Fruit fly (Drosophila melanogaster): Measurements from ENCODE around the gene MED30.

The MED30 gene

DNA sequence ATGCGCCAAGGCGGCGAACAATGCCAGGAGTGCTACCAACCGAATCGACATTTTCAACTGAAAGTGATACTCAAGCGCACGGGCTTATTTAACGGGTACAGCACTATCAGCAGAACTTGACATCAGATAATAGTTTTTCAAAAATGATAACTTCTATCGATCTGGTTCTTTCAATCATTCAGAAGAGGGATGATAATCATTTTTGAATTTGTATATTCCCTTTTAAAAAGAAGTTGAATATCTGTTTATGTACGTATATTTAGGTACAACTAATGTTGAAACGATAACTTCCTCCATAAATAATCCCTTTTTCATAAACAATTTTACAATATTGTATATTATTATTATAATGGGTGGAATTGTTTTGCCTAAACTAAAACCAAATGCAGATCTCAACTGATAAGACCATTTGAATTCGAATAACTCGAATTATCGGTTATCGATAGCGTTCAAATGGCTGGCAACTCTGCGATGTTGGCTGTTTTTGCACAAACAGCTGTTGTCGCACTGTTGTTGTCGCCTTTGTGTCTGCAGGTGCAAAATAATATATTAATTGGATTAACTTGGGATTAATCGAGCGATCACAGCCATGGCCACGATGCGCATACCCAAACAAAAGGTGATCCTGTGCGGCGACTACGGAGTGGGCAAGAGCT, 36.3 kb upstream of the MED30 start, which contains the start of the genes CG32483 and RabX6:
Gene CG32483, minus strand, starts transcription at position 51 of the 656 bp plus-strand sequence.
Gene RabX6, plus strand, starts transcription at position 487 of the 656 bp plus-strand sequence.
- TF ChIP-seq Myc (optimal IDR thresholded peaks at IDR 0.05) (no peak), Sin3A (optimal IDR thresholded peaks at IDR 0.05) (no peak), psq (optimal IDR thresholded peaks at IDR 0.05) (no peak), ttk (optimal IDR thresholded peaks at IDR 0.05) (no peak), insv (optimal IDR thresholded peaks at IDR 0.05) (no peak), h (optimal IDR thresholded peaks at IDR 0.05) (no peak)

DNA sequence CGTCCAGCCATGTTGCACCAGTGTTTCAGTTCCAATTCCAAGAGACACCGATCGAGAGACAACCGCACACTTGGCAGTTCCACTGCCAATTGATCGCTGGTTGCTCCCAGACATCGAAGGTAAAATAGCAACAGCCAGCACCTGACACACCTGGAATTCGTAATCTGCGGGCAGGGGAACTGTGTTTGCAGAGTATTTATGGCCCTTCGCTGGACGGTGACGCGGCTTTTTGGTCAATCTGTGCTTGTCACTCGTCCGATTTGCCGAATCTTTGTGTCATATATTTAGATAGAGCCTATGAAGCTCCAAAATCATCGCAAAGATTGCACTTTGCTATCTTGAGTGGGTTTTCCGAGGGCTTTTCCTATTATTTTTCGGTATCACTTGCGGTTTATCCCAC, 34.0 kb upstream of the MED30 start, which contains the start of gene hiro:
Gene hiro, minus strand, starts transcription at position 101 of the 400 bp plus-strand sequence.
- TF ChIP-seq Myc (optimal IDR thresholded peaks at IDR 0.05) = no peak
- no peak for TF ChIP-seq ttk (optimal IDR thresholded peaks at IDR 0.05)
- TF ChIP-seq psq (optimal IDR thresholded peaks at IDR 0.05) = no peak
- no peak for TF ChIP-seq Sin3A (optimal IDR thresholded peaks at IDR 0.05)

DNA sequence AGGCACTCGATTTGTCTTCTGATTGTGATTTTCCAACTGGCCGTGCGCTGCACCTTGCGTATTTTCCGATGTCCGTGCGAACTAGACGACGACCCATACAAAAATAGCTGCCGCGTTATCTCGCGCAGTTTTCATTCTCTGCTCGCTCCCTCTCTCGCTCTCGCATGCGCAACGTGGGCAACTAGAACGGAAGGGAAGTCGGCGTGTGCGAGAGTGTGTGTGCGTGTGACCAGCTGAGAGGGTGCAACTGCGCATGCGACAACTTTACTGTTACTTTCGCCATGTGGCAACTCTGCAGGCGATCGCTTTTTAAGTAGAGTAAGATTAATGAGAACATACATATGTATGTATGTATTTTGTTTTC, 31.5 kb upstream of the MED30 start, which contains the start of gene ebd1:
Gene ebd1, minus strand, starts transcription at position 109 of the 364 bp plus-strand sequence.
- TF ChIP-seq Myc (optimal IDR thresholded peaks at IDR 0.05) (no peak), ttk (optimal IDR thresholded peaks at IDR 0.05) (no peak), insv (optimal IDR thresholded peaks at IDR 0.05) (no peak), Sin3A (optimal IDR thresholded peaks at IDR 0.05) (no peak)

DNA sequence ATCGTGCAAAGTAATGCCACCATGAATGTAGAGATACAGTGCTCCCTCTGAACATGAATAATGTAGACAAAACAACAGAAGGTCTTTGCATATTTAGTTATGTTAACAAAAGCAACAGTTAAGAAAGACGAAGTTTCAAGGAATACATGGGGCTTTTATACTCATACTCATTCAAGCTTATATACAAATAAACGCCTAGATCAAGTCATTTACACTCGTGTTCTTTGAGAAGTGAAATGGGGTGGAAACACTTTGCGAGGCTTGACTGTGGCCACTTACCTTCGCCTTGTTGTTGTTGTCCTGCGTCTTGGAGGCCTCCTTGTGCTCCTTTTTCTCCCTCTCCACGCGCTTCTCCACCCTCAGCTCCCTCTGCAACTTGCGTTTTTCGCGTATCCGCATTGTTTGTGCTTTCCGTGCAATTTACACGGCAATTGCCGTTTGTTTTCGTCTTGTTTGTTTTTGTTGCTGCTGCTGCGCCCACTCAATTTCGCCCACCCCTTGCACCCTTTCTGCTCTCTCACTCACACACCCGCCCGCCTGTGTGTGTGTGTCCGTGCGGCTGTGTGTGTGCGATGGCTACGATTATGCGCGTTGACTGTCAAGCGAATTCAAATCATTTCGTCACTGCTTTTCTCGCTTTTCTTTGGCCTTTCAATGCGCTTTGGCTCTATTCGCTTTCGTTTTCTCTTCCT, 31.0 kb upstream of the MED30 start:
- no peak for TF ChIP-seq Myc (optimal IDR thresholded peaks at IDR 0.05)
- TF ChIP-seq ttk (optimal IDR thresholded peaks at IDR 0.05) = no peak
- no peak for TF ChIP-seq h (optimal IDR thresholded peaks at IDR 0.05)
- TF ChIP-seq psq (optimal IDR thresholded peaks at IDR 0.05) = no peak
- TF ChIP-seq insv (optimal IDR thresholded peaks at IDR 0.05) = no peak
- TF ChIP-seq Sin3A (optimal IDR thresholded peaks at IDR 0.05) = no peak

DNA sequence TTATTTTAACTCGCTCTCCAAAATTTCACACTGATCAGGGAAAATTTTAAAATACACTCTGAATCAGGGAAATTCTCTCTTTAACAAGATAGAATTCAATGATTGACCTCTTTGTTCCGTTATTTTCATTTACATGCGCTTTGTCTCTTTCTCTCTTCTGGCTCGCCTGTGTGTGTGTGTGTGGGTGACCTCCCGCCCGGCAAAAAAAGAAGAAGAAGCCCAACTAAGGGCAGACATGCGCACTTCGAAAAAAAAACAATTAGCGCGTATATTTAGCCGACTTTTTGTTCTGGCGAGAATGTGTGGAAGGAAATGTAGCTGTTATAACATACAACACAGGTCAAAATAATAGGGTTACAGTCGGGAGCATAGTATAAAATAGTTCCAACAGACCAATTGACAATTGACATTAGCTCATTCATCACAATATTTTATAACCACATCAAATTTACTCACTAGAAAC, 28.6 kb upstream of the MED30 start, which contains the start of gene CG3386:
Gene CG3386, minus strand, starts transcription at position 51 of the 463 bp plus-strand sequence.
- TF ChIP-seq ttk (optimal IDR thresholded peaks at IDR 0.05) (no peak), h (optimal IDR thresholded peaks at IDR 0.05) (no peak), psq (optimal IDR thresholded peaks at IDR 0.05) (no peak), Sin3A (optimal IDR thresholded peaks at IDR 0.05) (no peak), Myc (optimal IDR thresholded peaks at IDR 0.05) (no peak), insv (optimal IDR thresholded peaks at IDR 0.05) (no peak)

DNA sequence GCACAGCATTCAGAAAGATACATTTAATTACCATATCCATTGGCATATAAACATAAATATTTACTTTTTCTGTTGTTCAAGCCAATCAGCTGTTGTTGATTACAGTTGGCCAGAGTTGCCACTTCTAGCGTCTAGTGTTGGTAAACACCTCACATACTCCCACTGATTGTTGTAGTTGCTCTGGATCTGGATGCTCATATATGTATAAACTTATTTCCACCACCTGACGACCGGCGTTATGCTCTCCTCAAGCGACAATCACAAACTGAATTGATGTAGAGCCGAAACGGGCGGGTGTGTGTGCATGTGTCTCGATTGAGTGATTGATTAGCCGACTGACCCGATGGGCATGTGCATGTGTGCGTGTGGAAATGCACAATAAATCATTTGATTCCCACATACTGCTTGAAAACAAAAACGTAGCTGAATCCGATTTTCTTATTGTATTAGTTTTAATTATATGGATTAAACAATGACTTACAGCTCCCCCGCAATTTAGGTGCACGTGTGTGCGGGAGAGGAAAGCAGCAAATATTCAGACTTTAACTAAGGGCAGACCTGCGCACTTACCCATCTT, 28.0 kb upstream of the MED30 start:
- TF ChIP-seq insv (optimal IDR thresholded peaks at IDR 0.05) = no peak
- TF ChIP-seq psq (optimal IDR thresholded peaks at IDR 0.05) = no peak
- no peak for TF ChIP-seq Sin3A (optimal IDR thresholded peaks at IDR 0.05)
- TF ChIP-seq h (optimal IDR thresholded peaks at IDR 0.05) = no peak
- TF ChIP-seq Myc (optimal IDR thresholded peaks at IDR 0.05) = no peak
- no peak for TF ChIP-seq ttk (optimal IDR thresholded peaks at IDR 0.05)

DNA sequence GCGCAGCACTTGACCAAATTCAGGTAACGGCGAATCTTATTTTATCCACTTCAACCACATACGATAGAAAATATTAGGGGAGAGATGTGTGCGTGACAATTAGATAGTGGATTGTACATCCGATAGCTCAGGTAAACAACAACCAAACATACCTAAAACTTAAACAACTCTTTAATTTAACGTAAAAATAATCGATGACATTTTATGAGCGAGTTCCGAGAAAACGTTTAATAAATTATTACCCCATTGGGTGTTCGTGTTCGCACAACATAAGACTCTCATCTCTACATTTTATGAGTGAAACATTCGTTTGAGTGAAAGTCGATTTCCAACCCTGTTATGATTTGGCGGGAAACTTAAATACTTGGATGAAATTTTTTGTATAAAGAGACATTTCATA, 26.4 kb upstream of the MED30 start, which contains the start of gene CG17129:
Gene CG17129, minus strand, starts transcription at position 69 of the 400 bp plus-strand sequence.
- TF ChIP-seq Sin3A (optimal IDR thresholded peaks at IDR 0.05) = no peak
- no peak for TF ChIP-seq psq (optimal IDR thresholded peaks at IDR 0.05)
- TF ChIP-seq ttk (optimal IDR thresholded peaks at IDR 0.05) = no peak
- TF ChIP-seq insv (optimal IDR thresholded peaks at IDR 0.05) = no peak
- no peak for TF ChIP-seq Myc (optimal IDR thresholded peaks at IDR 0.05)
- no peak for TF ChIP-seq h (optimal IDR thresholded peaks at IDR 0.05)

DNA sequence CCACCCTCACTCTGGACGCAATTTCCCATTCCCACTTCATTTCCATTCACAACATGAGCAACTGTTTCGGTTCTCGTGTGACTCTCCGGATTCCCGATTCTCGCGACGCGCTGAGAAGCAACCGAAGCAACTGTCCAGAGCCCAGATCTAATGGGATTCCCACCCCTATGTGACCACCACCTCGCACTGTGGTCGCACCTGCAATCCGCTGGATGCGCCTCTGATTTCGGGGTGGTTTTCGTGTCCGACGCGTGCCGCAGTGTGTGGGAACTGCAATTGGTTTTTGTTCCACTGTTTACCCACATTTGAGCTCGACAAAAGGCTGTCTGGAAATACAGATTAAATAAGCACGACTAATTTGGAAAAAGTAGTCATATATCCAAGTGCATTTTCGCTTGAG, 22.0 kb upstream of the MED30 start:
- TF ChIP-seq h (optimal IDR thresholded peaks at IDR 0.05) = no peak
- no peak for TF ChIP-seq insv (optimal IDR thresholded peaks at IDR 0.05)
- TF ChIP-seq psq (optimal IDR thresholded peaks at IDR 0.05) = no peak
- TF ChIP-seq Myc (optimal IDR thresholded peaks at IDR 0.05) = no peak
- TF ChIP-seq Sin3A (optimal IDR thresholded peaks at IDR 0.05) = no peak
- no peak for TF ChIP-seq ttk (optimal IDR thresholded peaks at IDR 0.05)

DNA sequence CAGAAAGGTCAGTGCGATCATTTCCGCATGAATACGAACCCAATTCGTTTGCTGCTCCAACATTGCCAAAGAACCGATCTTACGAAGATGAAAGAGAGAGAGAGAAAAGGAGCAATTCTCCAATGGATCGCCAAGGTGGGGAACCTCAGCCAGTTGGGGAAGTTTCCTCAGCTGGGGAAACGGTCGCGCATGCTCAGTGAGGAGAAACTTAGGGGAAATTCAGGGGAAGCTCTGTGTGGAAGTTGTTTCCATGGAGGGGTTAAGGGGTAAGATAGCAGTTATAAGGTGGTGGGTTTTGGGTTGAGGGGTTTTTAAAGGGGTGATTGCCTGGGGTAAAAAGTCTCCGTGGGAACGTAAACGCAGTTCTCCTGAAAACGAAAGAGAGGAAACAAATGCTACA, 19.4 kb upstream of the MED30 start:
- no peak for TF ChIP-seq psq (optimal IDR thresholded peaks at IDR 0.05)

DNA sequence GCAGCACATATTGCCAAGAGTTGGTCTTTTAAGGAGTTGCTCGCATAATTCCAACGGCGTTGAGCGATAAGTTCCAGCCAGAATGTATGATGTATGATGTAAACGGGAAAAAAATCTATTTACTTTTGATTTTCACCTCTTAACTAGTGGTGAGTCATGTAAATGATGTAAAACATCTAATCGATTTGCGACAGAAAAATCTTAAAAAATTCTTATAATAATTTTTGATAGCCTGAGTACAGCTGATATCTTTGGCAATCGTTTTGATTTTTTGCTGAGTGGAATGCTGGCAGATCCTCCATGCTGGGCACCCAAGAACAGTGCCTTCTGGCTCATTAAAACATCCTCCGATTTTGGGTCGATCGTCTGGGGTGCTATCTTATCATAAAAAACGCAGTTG, 12.7 kb upstream of the MED30 start:
- no peak for TF ChIP-seq Sin3A (optimal IDR thresholded peaks at IDR 0.05)
- TF ChIP-seq insv (optimal IDR thresholded peaks at IDR 0.05) = no peak
- no peak for TF ChIP-seq psq (optimal IDR thresholded peaks at IDR 0.05)
- TF ChIP-seq ttk (optimal IDR thresholded peaks at IDR 0.05) = no peak
- no peak for TF ChIP-seq h (optimal IDR thresholded peaks at IDR 0.05)
- TF ChIP-seq Myc (optimal IDR thresholded peaks at IDR 0.05) = no peak

DNA sequence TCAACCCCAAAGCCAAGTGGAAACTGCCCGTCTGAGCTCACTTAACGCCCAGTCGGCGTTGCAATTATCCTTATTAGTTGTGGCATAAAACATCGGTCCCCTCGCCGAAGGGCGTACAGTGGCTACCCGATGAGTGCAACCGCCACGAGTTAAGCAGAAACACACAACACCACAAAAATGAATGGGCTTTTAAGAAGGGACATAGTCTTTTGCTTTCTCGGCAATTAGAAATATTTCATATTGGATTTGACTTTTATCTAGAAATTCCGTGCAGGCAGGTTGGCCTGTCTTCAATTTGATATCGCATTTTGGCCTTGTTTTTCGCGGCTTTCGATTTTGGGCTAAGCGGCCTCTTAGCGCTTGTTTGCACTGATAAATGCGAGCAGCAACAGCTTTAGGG, 10.0 kb upstream of the MED30 start:
- TF ChIP-seq ttk (optimal IDR thresholded peaks at IDR 0.05) (no peak), Sin3A (optimal IDR thresholded peaks at IDR 0.05) (no peak), h (optimal IDR thresholded peaks at IDR 0.05) (no peak), psq (optimal IDR thresholded peaks at IDR 0.05) (no peak), insv (optimal IDR thresholded peaks at IDR 0.05) (no peak), Myc (optimal IDR thresholded peaks at IDR 0.05) (no peak)

DNA sequence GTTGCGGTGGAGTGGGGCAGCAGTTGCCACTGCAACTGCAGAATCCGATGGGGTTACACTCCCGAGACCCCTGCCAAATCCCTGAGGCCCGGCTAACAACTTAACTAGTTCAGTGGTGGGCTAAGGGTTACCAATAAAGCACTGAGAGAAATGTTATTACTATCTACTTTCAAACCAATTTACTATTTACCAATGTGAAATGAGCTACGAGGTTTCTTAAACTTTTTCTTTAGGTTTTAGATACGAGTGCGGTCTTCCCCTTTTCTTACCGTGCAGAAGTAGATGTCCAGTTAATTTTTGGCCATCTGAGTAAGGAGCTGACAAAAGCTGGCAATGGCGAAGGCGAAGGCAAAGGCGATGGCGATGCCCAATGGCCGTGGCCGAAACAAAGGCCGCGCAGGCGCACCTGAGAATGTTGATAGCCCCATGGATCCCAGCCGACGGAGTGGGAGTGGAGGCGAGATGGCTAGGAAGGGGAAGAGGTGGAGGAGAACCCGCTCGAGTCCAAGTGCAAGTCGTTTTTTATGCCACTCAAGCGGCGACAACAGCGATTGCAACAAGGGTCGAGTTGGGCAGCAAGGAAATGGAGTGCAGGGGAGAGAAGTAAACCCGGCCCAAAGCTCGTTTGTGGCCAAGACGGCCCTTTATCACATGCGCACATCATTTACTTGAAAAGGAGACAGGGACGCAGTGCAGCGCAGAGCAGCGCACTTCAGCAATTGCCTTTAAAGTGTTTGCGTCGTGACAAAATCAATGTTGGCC, 6.6 kb upstream of the MED30 start:
- TF ChIP-seq h (optimal IDR thresholded peaks at IDR 0.05) = no peak
- TF ChIP-seq Myc (optimal IDR thresholded peaks at IDR 0.05) = no peak
- no peak for TF ChIP-seq insv (optimal IDR thresholded peaks at IDR 0.05)
- TF ChIP-seq ttk (optimal IDR thresholded peaks at IDR 0.05) = no peak
- no peak for TF ChIP-seq Sin3A (optimal IDR thresholded peaks at IDR 0.05)
- no peak for TF ChIP-seq psq (optimal IDR thresholded peaks at IDR 0.05)
